Worm (Caenorhabditis elegans) whole organism, L4/young adult: ENCODE measurements around the gene tbc-1.

Experiments used
- W03F9.2 ChIP-seq: fragments of 150-350 bp; optimal IDR thresholded peaks from 2 replicates; lab custom pipeline; 2014; ENCODE audit warnings: missing biosample characterization, missing genetic modification characterization
- him-1 ChIP-seq: sonication (generic microtip); optimal IDR thresholded peaks from 2 replicates; lab custom pipeline; 2016; ENCODE audit warnings: missing genotype, missing genetic modification reagents, missing genetic modification characterization, missing compliant biosample characterization

DNA sequence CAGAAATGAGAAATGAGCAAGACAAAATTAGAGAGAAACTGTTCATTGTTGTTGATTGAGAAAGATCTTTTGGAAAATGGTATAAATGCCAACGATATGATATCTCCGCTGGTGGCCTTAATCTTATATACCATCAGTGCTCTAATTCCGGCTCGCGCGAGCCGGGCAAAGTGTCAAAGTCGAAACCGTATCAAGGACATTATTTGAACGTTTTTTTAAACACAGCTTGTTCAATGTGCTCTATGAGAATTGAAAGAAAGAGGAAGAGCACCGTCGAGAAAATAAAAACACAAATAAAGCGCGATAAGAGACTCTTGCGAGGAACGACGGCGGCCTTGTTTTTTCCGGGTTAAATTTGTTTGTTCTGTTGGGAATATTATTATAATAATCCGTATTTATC, 9.1 kb upstream of the tbc-1 start, which contains the start of gene idpp-3:
- TF ChIP-seq him-1 (tag; lab: Kevin White, UChicago) (no peak), W03F9.2 (tag; lab: Kevin White, UChicago) (no peak)
